Fruit fly (Drosophila melanogaster): ENCODE measurements around the gene CG1750.

Gene CG1750

DNA sequence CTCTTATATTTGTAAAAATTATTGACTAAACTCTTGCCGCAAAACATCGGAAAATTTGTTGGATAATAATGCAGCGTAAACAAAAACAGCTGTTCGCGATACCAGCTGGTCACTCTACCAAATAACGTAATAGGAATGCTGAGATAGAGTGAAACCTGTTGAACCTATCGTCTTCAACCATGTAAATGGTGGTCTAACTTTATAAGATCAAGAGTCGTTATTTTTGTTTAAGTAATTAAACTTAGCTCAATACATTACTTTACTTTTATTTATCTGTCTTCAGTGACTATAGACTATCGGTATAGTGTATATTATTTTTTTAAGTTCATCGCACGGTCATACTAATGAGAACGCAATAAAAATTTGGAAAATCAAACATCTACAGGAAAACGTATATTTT lies at the start of gene CG1750, which contains the start of gene spn-F (continued):
- TF ChIP-seq CG16863 (GFP tag; optimal IDR thresholded peaks at IDR 0.05) = no peak
- no peak for TF ChIP-seq CG13894 (tag; optimal IDR thresholded peaks at IDR 0.05)
- TF ChIP-seq D (optimal IDR thresholded peaks at IDR 0.05) = no peak
- no peak for TF ChIP-seq D (GFP tag; optimal IDR thresholded peaks at IDR 0.05)
- TF ChIP-seq CG8944 (GFP tag; optimal IDR thresholded peaks at IDR 0.05) = no peak
- TF ChIP-seq pb (GFP tag; optimal IDR thresholded peaks at IDR 0.05) = no peak
- no peak for TF ChIP-seq CG17359 (tag; optimal IDR thresholded peaks at IDR 0.05)
- no peak for TF ChIP-seq eve (GFP tag; optimal IDR thresholded peaks at IDR 0.05)
- TF ChIP-seq CG17328 (GFP tag; IDR thresholded peaks at IDR 0.05) = no peak
- TF ChIP-seq so (GFP tag; IDR thresholded peaks at IDR 0.05) = no peak
- no peak for TF ChIP-seq CG14050 (GFP tag; IDR thresholded peaks at IDR 0.05)
- no peak for TF ChIP-seq Hmx (GFP tag; optimal IDR thresholded peaks at IDR 0.05)
- no peak for TF ChIP-seq Antp (GFP tag; optimal IDR thresholded peaks at IDR 0.05)
- TF ChIP-seq CG15011 (GFP tag; optimal IDR thresholded peaks at IDR 0.05) = no peak
- no peak for TF ChIP-seq CG31388 (GFP tag; optimal IDR thresholded peaks at IDR 0.05)
- no peak for TF ChIP-seq pho (GFP tag; optimal IDR thresholded peaks at IDR 0.05)
- TF ChIP-seq emc (GFP tag; optimal IDR thresholded peaks at IDR 0.05) = no peak
- TF ChIP-seq CG7839 (tag; optimal IDR thresholded peaks at IDR 0.05) = no peak
- no peak for TF ChIP-seq Aef1 (GFP tag; IDR thresholded peaks at IDR 0.05)
- peak; percentile 56; the same call in 1 of the 2 replicates for TF ChIP-seq CG2129 (GFP tag; IDR thresholded peaks at IDR 0.05; ENCODE audit: partially characterized antibody)
- no peak for TF ChIP-seq Ptx1 (GFP tag; IDR thresholded peaks at IDR 0.05)
- TF ChIP-seq Blimp-1 (GFP tag; optimal IDR thresholded peaks at IDR 0.05) = no peak
- TF ChIP-seq CG6791 (GFP tag; IDR thresholded peaks at IDR 0.05; ENCODE audit: partially characterized antibody) = no peak
- TF ChIP-seq CG9797 (GFP tag; optimal IDR thresholded peaks at IDR 0.05) = peak; percentile 75
- no peak for TF ChIP-seq CG10565 (GFP tag; optimal IDR thresholded peaks at IDR 0.05)
- no peak for TF ChIP-seq HLHmδ (GFP tag; optimal IDR thresholded peaks at IDR 0.05)
- TF ChIP-seq Hr3 (GFP tag; optimal IDR thresholded peaks at IDR 0.05) = no peak
- no peak for TF ChIP-seq tna (GFP tag; IDR thresholded peaks at IDR 0.05; ENCODE audit: partially characterized antibody)
- no peak for TF ChIP-seq sim (GFP tag; IDR thresholded peaks at IDR 0.05)
- no peak for TF ChIP-seq CG6683 (GFP tag; optimal IDR thresholded peaks at IDR 0.05)
- TF ChIP-seq CG14441 (GFP tag; IDR thresholded peaks at IDR 0.05) = no peak
- TF ChIP-seq lola (GFP tag; optimal IDR thresholded peaks at IDR 0.05) = peak in 1 of 3 experiments; percentile 1
- peak; percentile 99 for TF ChIP-seq CG9437 (GFP tag; optimal IDR thresholded peaks at IDR 0.05)
- no peak for TF ChIP-seq CG6254 (GFP tag; optimal IDR thresholded peaks at IDR 0.05)
- TF ChIP-seq Dfd (GFP tag; optimal IDR thresholded peaks at IDR 0.05) = no peak
- no peak for TF ChIP-seq CG17912 (GFP tag; optimal IDR thresholded peaks at IDR 0.05)
- no peak for TF ChIP-seq zfh1 (GFP tag; IDR thresholded peaks at IDR 0.05)
- no peak for TF ChIP-seq CG7357 (GFP tag; IDR thresholded peaks at IDR 0.05)
- TF ChIP-seq exex (tag; optimal IDR thresholded peaks at IDR 0.05) = no peak
- no peak for TF ChIP-seq CG8089 (GFP tag; optimal IDR thresholded peaks at IDR 0.05)
- TF ChIP-seq CG11456 (GFP tag; IDR thresholded peaks at IDR 0.05) = no peak
- TF ChIP-seq CG30431 (GFP tag; optimal IDR thresholded peaks at IDR 0.05) = no peak
- no peak for TF ChIP-seq slou (GFP tag; optimal IDR thresholded peaks at IDR 0.05)
- no peak for TF ChIP-seq Atf6 (GFP tag; IDR thresholded peaks at IDR 0.05)
- TF ChIP-seq stc (GFP tag; IDR thresholded peaks at IDR 0.05) = no peak
- no peak for TF ChIP-seq Nf-YB (GFP tag; optimal IDR thresholded peaks at IDR 0.05)
- TF ChIP-seq sna (GFP tag; IDR thresholded peaks at IDR 0.05; ENCODE audit: partially characterized antibody) = peak; percentile 85
- TF ChIP-seq CG2202 (tag; optimal IDR thresholded peaks at IDR 0.05) = no peak
- no peak for TF ChIP-seq CG32767 (GFP tag; IDR thresholded peaks at IDR 0.05)
- TF ChIP-seq row (GFP tag; IDR thresholded peaks at IDR 0.05) = peak; percentile 75
- TF ChIP-seq Abd-B (GFP tag; optimal IDR thresholded peaks at IDR 0.05) = peak; percentile 33
- no peak for TF ChIP-seq D19A (tag; optimal IDR thresholded peaks at IDR 0.05)

Data from whole organism, embryonic.